Fruit fly (Drosophila melanogaster) whole organism, embryonic: ENCODE data around the gene eIF4E7.
A peak's percentile ranks its signal among the peaks of the same experiment; 100 is the strongest.

ENCODE experiments used
- BEAF-32 ChIP-seq: fragments of 200-800 bp; sonication (Bioruptor generic); optimal IDR thresholded peaks from 3 replicates; lab custom pipeline; 2017; ENCODE audit warnings: missing biosample characterization, missing genetic modification characterization, mild to moderate bottlenecking, moderate library complexity, missing genetic modification reagents
- Bgb ChIP-seq: fragments of 200-800 bp; sonication (Bioruptor generic); IDR thresholded peaks from 2 replicates; pipeline ENCODE4 v1.3.6; 2022; ENCODE audit warnings: missing biosample characterization, missing genetic modification characterization; ENCODE audit not compliant: partially characterized antibody
- CG10321 ChIP-seq: fragments of 200-800 bp; sonication (Bioruptor generic); IDR thresholded peaks from 2 replicates; pipeline ENCODE4 v1.3.6; 2022; ENCODE audit warnings: missing biosample characterization, missing genetic modification characterization
- CG12071 ChIP-seq: fragments of 200-800 bp; sonication (Bioruptor generic); optimal IDR thresholded peaks from 3 replicates; lab custom pipeline; 2018; ENCODE audit warnings: missing biosample characterization, mild to moderate bottlenecking, missing genetic modification characterization
- CG12744 ChIP-seq: fragments of 200-800 bp; sonication (Bioruptor generic); optimal IDR thresholded peaks from 2 replicates; lab custom pipeline; 2016; ENCODE audit warnings: missing biosample characterization, missing genetic modification characterization
- CG14710 ChIP-seq: fragments of 200-800 bp; sonication (Bioruptor generic); optimal IDR thresholded peaks from 3 replicates; lab custom pipeline; 2019; ENCODE audit warnings: missing biosample characterization, mild to moderate bottlenecking, missing genetic modification characterization, moderate library complexity
- CG15073 ChIP-seq: fragments of 200-800 bp; sonication (Bioruptor generic); optimal IDR thresholded peaks from 2 replicates; lab custom pipeline; 2016; ENCODE audit warnings: missing biosample characterization, missing genetic modification characterization
- CG15696 ChIP-seq: fragments of 200-800 bp; sonication (Bioruptor generic); optimal IDR thresholded peaks from 2 replicates; lab custom pipeline; 2019; ENCODE audit warnings: missing biosample characterization, mild to moderate bottlenecking, missing genetic modification characterization, moderate library complexity
- CG1603 ChIP-seq: fragments of 200-800 bp; sonication (Bioruptor generic); optimal IDR thresholded peaks from 2 replicates; lab custom pipeline; 2019; ENCODE audit warnings: missing biosample characterization, mild to moderate bottlenecking, missing genetic modification characterization, moderate library complexity
- CG16815 ChIP-seq: fragments of 200-800 bp; sonication (Bioruptor generic); optimal IDR thresholded peaks from 3 replicates; lab custom pipeline; 2017; ENCODE audit warnings: missing biosample characterization, mild to moderate bottlenecking, missing genetic modification characterization
- CG30403 ChIP-seq: fragments of 200-800 bp; sonication (Bioruptor generic); optimal IDR thresholded peaks from 3 replicates; lab custom pipeline; 2016; ENCODE audit warnings: missing biosample characterization, missing genetic modification characterization
- CG3163 ChIP-seq: fragments of 200-800 bp; sonication (Bioruptor generic); optimal IDR thresholded peaks from 3 replicates; lab custom pipeline; 2016; ENCODE audit warnings: missing biosample characterization, missing genetic modification characterization
- CG32767 ChIP-seq: fragments of 200-800 bp; sonication (Bioruptor generic); IDR thresholded peaks from 2 replicates; pipeline ENCODE4 v1.3.6; 2022; ENCODE audit warnings: missing biosample characterization, missing genetic modification characterization
- CG34376 ChIP-seq: fragments of 200-800 bp; sonication (Bioruptor generic); optimal IDR thresholded peaks from 2 replicates; lab custom pipeline; 2018; ENCODE audit warnings: missing biosample characterization, mild to moderate bottlenecking, missing genetic modification characterization
- CG4282 ChIP-seq: fragments of 200-800 bp; sonication (Bioruptor generic); optimal IDR thresholded peaks from 2 replicates; lab custom pipeline; 2016; ENCODE audit warnings: missing biosample characterization, missing genetic modification characterization
- CG4360 ChIP-seq: fragments of 200-800 bp; sonication (Bioruptor generic); IDR thresholded peaks from 2 replicates; pipeline ENCODE4 v1.3.6; 2022; ENCODE audit warnings: missing biosample characterization, missing genetic modification characterization
- CG43689 ChIP-seq: fragments of 200-800 bp; sonication (Bioruptor generic); IDR thresholded peaks from 2 replicates; pipeline ENCODE4 v1.3.6; 2022; ENCODE audit warnings: missing biosample characterization, missing genetic modification characterization
- CG5180 ChIP-seq: fragments of 200-800 bp; sonication (Bioruptor generic); optimal IDR thresholded peaks from 3 replicates; lab custom pipeline; 2017; ENCODE audit warnings: missing biosample characterization, missing genetic modification characterization, mild to moderate bottlenecking, moderate library complexity, missing genetic modification reagents
- CG7357 ChIP-seq: fragments of 200-800 bp; sonication (Bioruptor generic); IDR thresholded peaks from 3 replicates; pipeline ENCODE4 v1.3.6; 2022; ENCODE audit warnings: missing biosample characterization, missing genetic modification characterization
- CG8765 ChIP-seq: fragments of 200-800 bp; sonication (Bioruptor generic); IDR thresholded peaks from 2 replicates; pipeline ENCODE4 v1.3.6; 2022; ENCODE audit warnings: missing biosample characterization, missing genetic modification characterization
- Dbx ChIP-seq: fragments of 200-800 bp; sonication (Bioruptor generic); IDR thresholded peaks from 3 replicates; pipeline ENCODE4 v1.3.6; 2022; ENCODE audit warnings: missing biosample characterization, missing genetic modification characterization
- Dek ChIP-seq: fragments of 200-800 bp; sonication (Bioruptor generic); optimal IDR thresholded peaks from 3 replicates; lab custom pipeline; 2019; ENCODE audit warnings: missing biosample characterization, mild to moderate bottlenecking, missing genetic modification characterization, moderate library complexity
- Dll ChIP-seq: fragments of 200-800 bp; sonication (Bioruptor generic); IDR thresholded peaks from 4 replicates; pipeline ENCODE4 v1.3.6; 2022; ENCODE audit warnings: missing biosample characterization, missing genetic modification characterization; ENCODE audit not compliant: partially characterized antibody
- H2.0 ChIP-seq: fragments of 200-800 bp; sonication (Bioruptor generic); IDR thresholded peaks from 2 replicates; pipeline ENCODE4 v1.3.6; 2022; ENCODE audit warnings: missing biosample characterization, missing genetic modification characterization
- MBD-R2 ChIP-seq: fragments of 200-800 bp; sonication (Bioruptor generic); IDR thresholded peaks from 2 replicates; pipeline ENCODE4 v1.3.6; 2022; ENCODE audit warnings: missing biosample characterization, missing genetic modification characterization
- Max ChIP-seq: fragments of 200-800 bp; sonication (Bioruptor generic); optimal IDR thresholded peaks from 2 replicates; lab custom pipeline; 2016; ENCODE audit warnings: missing biosample characterization, mild to moderate bottlenecking, missing genetic modification characterization
- Mrtf ChIP-seq: fragments of 200-800 bp; sonication (Bioruptor generic); IDR thresholded peaks from 3 replicates; pipeline ENCODE4 v1.3.6; 2022; ENCODE audit warnings: missing biosample characterization, missing genetic modification characterization
- NfI ChIP-seq: fragments of 200-800 bp; sonication (Bioruptor generic); optimal IDR thresholded peaks from 3 replicates; lab custom pipeline; 2018; ENCODE audit warnings: missing biosample characterization, mild to moderate bottlenecking, missing genetic modification characterization, moderate library complexity
- Sry-β ChIP-seq: fragments of 200-800 bp; sonication (Bioruptor generic); optimal IDR thresholded peaks from 2 replicates; lab custom pipeline; 2018; ENCODE audit warnings: missing biosample characterization, mild to moderate bottlenecking, missing genetic modification characterization, moderate library complexity
- Sry-δ ChIP-seq: fragments of 200-800 bp; sonication (Bioruptor generic); optimal IDR thresholded peaks from 2 replicates; lab custom pipeline; 2016; ENCODE audit warnings: missing biosample characterization, missing genetic modification characterization
- Ssrp ChIP-seq: fragments of 200-800 bp; sonication (Bioruptor generic); optimal IDR thresholded peaks from 2 replicates; lab custom pipeline; 2018; ENCODE audit warnings: missing biosample characterization, mild to moderate bottlenecking, missing genetic modification characterization, moderate library complexity
- Xrp1 ChIP-seq: fragments of 200-800 bp; sonication (Bioruptor generic); IDR thresholded peaks from 2 replicates; pipeline ENCODE4 v1.3.6; 2022; ENCODE audit warnings: missing biosample characterization, missing genetic modification characterization
- al ChIP-seq: fragments of 200-800 bp; sonication (Bioruptor generic); IDR thresholded peaks from 2 replicates; pipeline ENCODE4 v1.3.6; 2022; ENCODE audit warnings: missing biosample characterization, missing genetic modification characterization
- ash1 ChIP-seq: fragments of 200-800 bp; sonication (Bioruptor generic); optimal IDR thresholded peaks from 2 replicates; lab custom pipeline; 2018; ENCODE audit warnings: missing biosample characterization, mild to moderate bottlenecking, missing genetic modification characterization
- bbx ChIP-seq: fragments of 200-800 bp; sonication (Bioruptor generic); IDR thresholded peaks from 2 replicates; pipeline ENCODE4 v1.3.6; 2022; ENCODE audit warnings: missing biosample characterization, missing genetic modification characterization; ENCODE audit not compliant: partially characterized antibody
- chif ChIP-seq, 2 experiments: fragments of 200-800 bp; sonication (Bioruptor generic); optimal IDR thresholded peaks; 3 replicates each; lab custom pipeline; 2016; ENCODE audit warnings: missing biosample characterization in 2 of 2, missing genetic modification characterization in 2 of 2
- chm ChIP-seq: fragments of 200-800 bp; sonication (Bioruptor generic); IDR thresholded peaks from 2 replicates; pipeline ENCODE4 v1.3.6; 2022; ENCODE audit warnings: missing biosample characterization, missing genetic modification characterization
- dati ChIP-seq: fragments of 200-800 bp; sonication (Bioruptor generic); IDR thresholded peaks from 2 replicates; pipeline ENCODE4 v1.3.6; 2022; ENCODE audit warnings: missing biosample characterization, missing genetic modification characterization
- dpn ChIP-seq, 2 experiments: fragments of 200-800 bp; sonication (Bioruptor generic); optimal IDR thresholded peaks; 3 replicates each; lab custom pipeline; 2016; ENCODE audit warnings: missing biosample characterization in 2 of 2, missing genetic modification characterization in 2 of 2
- en ChIP-seq: fragments of 200-800 bp; sonication (Bioruptor generic); optimal IDR thresholded peaks from 2 replicates; lab custom pipeline; 2016; ENCODE audit warnings: missing biosample characterization, missing genetic modification characterization
- fru ChIP-seq: fragments of >200 bp; optimal IDR thresholded peaks from 2 replicates; lab custom pipeline; 2017
- gcm ChIP-seq: fragments of 200-800 bp; sonication (Bioruptor generic); optimal IDR thresholded peaks from 2 replicates; lab custom pipeline; 2019; ENCODE audit warnings: missing biosample characterization, mild to moderate bottlenecking, missing genetic modification characterization, moderate library complexity
- ham ChIP-seq: fragments of 200-800 bp; sonication (Bioruptor generic); IDR thresholded peaks from 2 replicates; pipeline ENCODE4 v1.3.6; 2022; ENCODE audit warnings: missing biosample characterization, missing genetic modification characterization
- prd ChIP-seq, 3 experiments: fragments of >200 bp in 2 of 3; fragments of 200-800 bp in 1 of 3; sonication (Bioruptor generic) in 1 of 3; optimal IDR thresholded peaks in 2 of 3; IDR thresholded peaks in 1 of 3; 2 replicates in 2 of 3; 3 replicates in 1 of 3; pipeline versions ENCODE4 v1.3.6 to Lab custom; 2017 to 2022; ENCODE audit warnings: missing biosample characterization in 1 of 3, missing genetic modification characterization in 1 of 3
- scrt ChIP-seq: fragments of 200-800 bp; sonication (Bioruptor generic); optimal IDR thresholded peaks from 2 replicates; lab custom pipeline; 2018; ENCODE audit warnings: missing biosample characterization, mild to moderate bottlenecking, missing genetic modification characterization, moderate library complexity
- sr ChIP-seq: fragments of 200-800 bp; sonication (Bioruptor generic); IDR thresholded peaks from 3 replicates; pipeline ENCODE4 v1.3.6; 2022; ENCODE audit warnings: missing biosample characterization, missing genetic modification characterization
- stwl ChIP-seq: fragments of 200-800 bp; sonication (Bioruptor generic); optimal IDR thresholded peaks from 3 replicates; lab custom pipeline; 2018; ENCODE audit warnings: missing biosample characterization, mild to moderate bottlenecking, missing genetic modification characterization, moderate library complexity
- tgo ChIP-seq: fragments of 200-800 bp; sonication (Bioruptor generic); IDR thresholded peaks from 3 replicates; pipeline ENCODE4 v1.3.6; 2022; ENCODE audit warnings: missing biosample characterization, missing genetic modification characterization
- trem ChIP-seq: fragments of 200-800 bp; optimal IDR thresholded peaks from 3 replicates; lab custom pipeline; 2019; ENCODE audit warnings: missing biosample characterization, mild to moderate bottlenecking, missing genetic modification characterization, moderate library complexity

Gene eIF4E7

DNA sequence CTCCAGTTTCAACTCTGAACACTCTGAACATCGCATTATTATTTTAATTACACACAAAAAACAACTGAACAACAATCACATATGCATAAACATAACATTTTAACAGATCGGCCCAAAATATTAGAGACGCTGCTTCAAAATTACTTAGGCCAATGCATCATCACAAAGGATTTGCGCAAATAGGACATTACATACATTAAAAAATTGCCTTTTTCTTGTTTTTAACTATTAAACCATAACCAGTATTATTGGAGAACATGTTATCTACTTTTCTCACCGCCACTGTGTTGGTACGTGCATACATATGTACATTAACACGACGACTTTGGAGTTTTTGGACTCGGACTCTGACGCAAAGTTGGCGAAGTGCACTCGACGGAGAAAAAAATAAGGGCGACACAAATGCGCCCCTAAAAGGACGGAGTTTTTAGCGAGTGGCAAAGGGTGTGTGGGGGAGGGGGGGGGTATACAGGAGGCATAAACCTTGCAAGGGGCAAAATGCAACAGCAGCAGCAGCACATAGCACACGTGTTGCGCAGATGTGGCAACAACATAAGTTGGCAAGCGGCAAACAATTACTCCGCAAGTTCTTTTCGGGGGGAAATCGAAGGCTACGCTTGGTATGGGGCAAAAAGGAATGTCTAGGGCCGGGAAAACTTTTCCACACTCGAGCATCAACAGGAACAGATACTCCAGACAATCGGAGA is 32.5 kb downstream of the eIF4E7 start (continued):
- TF ChIP-seq Max (GFP tag; lab: Kevin White, UChicago) (peak; percentile 29), gcm (GFP tag; lab: Kevin White, UChicago) (peak; percentile 51), CG5180 (GFP tag; lab: Kevin White, UChicago) (no peak), CG1603 (tag; lab: Kevin White, UChicago) (peak; percentile 85), ash1 (GFP tag; lab: Kevin White, UChicago) (no peak), CG4282 (GFP tag; lab: Kevin White, UChicago) (no peak), dpn (GFP tag; optimal IDR thresholded peaks at IDR 0.05; lab: Kevin White, UChicago) (peak; percentile 44 to 68), al (no peak), CG10321 (GFP tag; lab: Robert Waterston, UW) (no peak), Xrp1 (peak; percentile 76), Mrtf (GFP tag; lab: Robert Waterston, UW) (0 out of 3 replicates have a peak, but pooled peaks have one; percentile 51), MBD-R2 (no peak), Ssrp (tag; lab: Kevin White, UChicago) (peak; percentile 75), CG32767 (GFP tag; lab: Robert Waterston, UW) (no peak), sr (GFP tag; lab: Robert Waterston, UW) (no peak), CG15073 (GFP tag; lab: Kevin White, UChicago) (peak; percentile 73), CG12744 (GFP tag; lab: Kevin White, UChicago) (peak; percentile 6), prd (optimal IDR thresholded peaks at IDR 0.05; lab: Kevin White, UChicago) (no peak), prd (GFP tag; IDR thresholded peaks at IDR 0.05; lab: Robert Waterston, UW) (peak; percentile 83), chif (GFP tag; optimal IDR thresholded peaks at IDR 0.05; lab: Kevin White, UChicago) (peak; percentile 66 to 69), en (no peak), Sry-β (GFP tag; lab: Kevin White, UChicago) (no peak), fru (lab: Kevin White, UChicago) (no peak), scrt (GFP tag; lab: Kevin White, UChicago) (no peak), NfI (GFP tag; lab: Kevin White, UChicago) (peak; percentile 59), CG3163 (GFP tag; lab: Kevin White, UChicago) (no peak), CG16815 (GFP tag; lab: Kevin White, UChicago) (peak; percentile 43), CG43689 (GFP tag; lab: Robert Waterston, UW) (no peak), CG34376 (GFP tag; lab: Kevin White, UChicago) (no peak), ham (GFP tag; lab: Robert Waterston, UW) (no peak), dati (GFP tag; lab: Robert Waterston, UW) (0 out of 2 replicates have a peak, but pooled peaks have one; percentile 45), tgo (GFP tag; lab: Robert Waterston, UW) (peak; percentile 55; the same call in 2 of the 3 replicates), chm (GFP tag; lab: Robert Waterston, UW) (peak; percentile 79; the same call in 1 of the 2 replicates), Bgb (GFP tag; lab: Robert Waterston, UW) (no peak), trem (tag; lab: Kevin White, UChicago) (peak; percentile 42), CG4360 (GFP tag; lab: Robert Waterston, UW) (no peak), CG14710 (peak; percentile 48), BEAF-32 (GFP tag; lab: Kevin White, UChicago) (no peak), CG12071 (GFP tag; lab: Kevin White, UChicago) (peak; percentile 61), Dek (tag; lab: Kevin White, UChicago) (peak; percentile 24), H2.0 (GFP tag; lab: Robert Waterston, UW) (peak; percentile 60), Sry-δ (GFP tag; lab: Kevin White, UChicago) (no peak), bbx (no peak), CG8765 (no peak), Dll (GFP tag; lab: Robert Waterston, UW) (no peak), CG30403 (GFP tag; lab: Kevin White, UChicago) (peak; percentile 70), stwl (tag; lab: Kevin White, UChicago) (no peak), CG15696 (tag; lab: Kevin White, UChicago) (no peak), Dbx (no peak), CG7357 (peak; percentile 10; the same call in 1 of the 3 replicates)
